Fruit fly (Drosophila melanogaster): ENCODE measurements around the gene CG12093.

DNA sequence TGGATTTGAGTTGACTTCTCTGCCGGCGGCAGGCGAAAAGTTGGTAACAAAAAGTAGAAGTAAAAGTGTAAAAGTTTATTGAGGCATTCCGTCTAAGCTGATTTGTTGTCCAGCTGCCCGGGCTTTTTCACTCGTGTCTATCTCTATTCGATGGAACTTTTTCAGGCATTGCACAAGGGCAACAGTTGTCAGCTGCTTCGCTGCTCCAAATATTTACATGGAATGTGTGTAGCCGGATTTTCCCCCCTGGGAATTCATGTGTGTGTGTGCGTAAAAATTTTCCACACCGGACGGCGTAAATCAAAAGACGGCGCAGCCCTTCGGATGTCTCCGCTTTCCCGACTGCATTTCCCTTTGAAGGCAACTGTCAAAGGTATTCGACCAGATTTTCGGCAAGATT, 28.8 kb downstream of the CG12093 start:
- TF ChIP-seq CG9948 (tag; optimal IDR thresholded peaks at IDR 0.05) (no peak), CG8301 (tag; optimal IDR thresholded peaks at IDR 0.05) (no peak), CG15710 (tag; optimal IDR thresholded peaks at IDR 0.05) (no peak), rn (GFP tag; IDR thresholded peaks at IDR 0.05) (no peak), CG13204 (GFP tag; optimal IDR thresholded peaks at IDR 0.05) (no peak), CG4496 (GFP tag; IDR thresholded peaks at IDR 0.05) (no peak), Pif1A (GFP tag; optimal IDR thresholded peaks at IDR 0.05) (no peak)
